Fruit fly (Drosophila melanogaster) whole organism, embryonic: ENCODE measurements around the gene CG7548.

ENCODE experiments used
- Aef1 ChIP-seq: fragments of 200-800 bp; sonication (Bioruptor generic); IDR thresholded peaks from 3 replicates; pipeline ENCODE4 v1.3.6; 2022; ENCODE audit warnings: missing biosample characterization, missing genetic modification characterization
- Bteb2 ChIP-seq: fragments of 200-800 bp; sonication (Bioruptor generic); optimal IDR thresholded peaks from 2 replicates; lab custom pipeline; 2016; ENCODE audit warnings: missing biosample characterization, missing genetic modification characterization
- CG1233 ChIP-seq: fragments of 200-800 bp; sonication (Bioruptor generic); optimal IDR thresholded peaks from 4 replicates; lab custom pipeline; 2018; ENCODE audit warnings: missing biosample characterization, mild to moderate bottlenecking, missing genetic modification characterization
- CG15514 ChIP-seq: fragments of 200-800 bp; sonication (Bioruptor generic); optimal IDR thresholded peaks from 3 replicates; lab custom pipeline; 2017; ENCODE audit warnings: missing biosample characterization, missing genetic modification characterization, mild to moderate bottlenecking, moderate library complexity, missing genetic modification reagents
- CG16813 ChIP-seq: fragments of 200-800 bp; sonication (Bioruptor generic); IDR thresholded peaks from 3 replicates; pipeline ENCODE4 v1.3.6; 2022; ENCODE audit warnings: missing biosample characterization, missing genetic modification characterization; ENCODE audit not compliant: partially characterized antibody
- CG17359 ChIP-seq: fragments of 200-800 bp; sonication (Bioruptor generic); optimal IDR thresholded peaks from 3 replicates; lab custom pipeline; 2018; ENCODE audit warnings: missing biosample characterization, mild to moderate bottlenecking, missing genetic modification characterization, moderate library complexity
- CG17912 ChIP-seq: fragments of 200-800 bp; sonication (Bioruptor generic); optimal IDR thresholded peaks from 2 replicates; lab custom pipeline; 2018; ENCODE audit warnings: missing biosample characterization, mild to moderate bottlenecking, missing genetic modification characterization
- CG1792 ChIP-seq: fragments of 200-800 bp; sonication (Bioruptor generic); optimal IDR thresholded peaks from 2 replicates; lab custom pipeline; 2016; ENCODE audit warnings: missing biosample characterization, missing genetic modification characterization
- CG18619 ChIP-seq: fragments of 200-800 bp; sonication (Bioruptor generic); optimal IDR thresholded peaks from 3 replicates; lab custom pipeline; 2017; ENCODE audit warnings: missing biosample characterization, mild to moderate bottlenecking, missing genetic modification characterization
- CG2120 ChIP-seq: fragments of 200-800 bp; sonication (Bioruptor generic); optimal IDR thresholded peaks from 3 replicates; lab custom pipeline; 2016; ENCODE audit warnings: missing biosample characterization, missing genetic modification characterization
- CG2199 ChIP-seq: fragments of 200-800 bp; sonication (Bioruptor generic); IDR thresholded peaks from 3 replicates; pipeline ENCODE4 v1.3.6; 2022; ENCODE audit warnings: missing biosample characterization, missing genetic modification characterization
- CG30403 ChIP-seq: fragments of 200-800 bp; sonication (Bioruptor generic); optimal IDR thresholded peaks from 3 replicates; lab custom pipeline; 2016; ENCODE audit warnings: missing biosample characterization, missing genetic modification characterization
- CG31388 ChIP-seq: fragments of 200-800 bp; sonication (Bioruptor generic); optimal IDR thresholded peaks from 2 replicates; lab custom pipeline; 2016; ENCODE audit warnings: missing biosample characterization, missing genetic modification characterization
- CG3407 ChIP-seq: fragments of 200-800 bp; sonication (Bioruptor generic); optimal IDR thresholded peaks from 2 replicates; lab custom pipeline; 2018; ENCODE audit warnings: missing biosample characterization, mild to moderate bottlenecking, missing genetic modification characterization
- CG3995 ChIP-seq: fragments of 200-800 bp; sonication (Bioruptor generic); optimal IDR thresholded peaks from 3 replicates; lab custom pipeline; 2016; ENCODE audit warnings: missing biosample characterization, missing genetic modification characterization
- CG4424 ChIP-seq: fragments of 200-800 bp; sonication (Bioruptor generic); optimal IDR thresholded peaks from 3 replicates; lab custom pipeline; 2016; ENCODE audit warnings: missing biosample characterization, missing genetic modification characterization
- CG5180 ChIP-seq: fragments of 200-800 bp; sonication (Bioruptor generic); optimal IDR thresholded peaks from 3 replicates; lab custom pipeline; 2017; ENCODE audit warnings: missing biosample characterization, missing genetic modification characterization, mild to moderate bottlenecking, moderate library complexity, missing genetic modification reagents
- CG6254 ChIP-seq: fragments of 200-800 bp; sonication (Bioruptor generic); optimal IDR thresholded peaks from 3 replicates; lab custom pipeline; 2017; ENCODE audit warnings: mild to moderate bottlenecking, missing biosample characterization, missing genetic modification reagents, missing genetic modification characterization
- CG6683 ChIP-seq: fragments of 200-800 bp; sonication (Bioruptor generic); optimal IDR thresholded peaks from 2 replicates; lab custom pipeline; 2017; ENCODE audit warnings: missing biosample characterization, mild to moderate bottlenecking, missing genetic modification characterization, missing genetic modification reagents
- CG8924 ChIP-seq: fragments of 200-800 bp; optimal IDR thresholded peaks from 3 replicates; lab custom pipeline; 2019; ENCODE audit warnings: missing biosample characterization, mild to moderate bottlenecking, missing genetic modification characterization, moderate library complexity
- CG9797 ChIP-seq: fragments of 200-800 bp; sonication (Bioruptor generic); optimal IDR thresholded peaks from 3 replicates; lab custom pipeline; 2018; ENCODE audit warnings: missing biosample characterization, mild to moderate bottlenecking, missing genetic modification characterization
- Hmr ChIP-seq: fragments of 200-800 bp; sonication (Bioruptor generic); optimal IDR thresholded peaks from 3 replicates; lab custom pipeline; 2017; ENCODE audit warnings: mild to moderate bottlenecking, missing biosample characterization, missing genetic modification reagents, missing genetic modification characterization
- Hr78 ChIP-seq, 2 experiments: fragments of 200-800 bp in 1 of 2; fragments of >200 bp in 1 of 2; sonication (Bioruptor generic) in 1 of 2; optimal IDR thresholded peaks; 2 replicates each; lab custom pipeline; 2017 to 2019; ENCODE audit warnings: missing biosample characterization in 2 of 2, missing genetic modification characterization in 2 of 2, mild to moderate bottlenecking in 1 of 2, moderate library complexity in 1 of 2
- Jarid2 ChIP-seq: fragments of 200-800 bp; sonication (Bioruptor generic); optimal IDR thresholded peaks from 3 replicates; lab custom pipeline; 2017; ENCODE audit warnings: mild to moderate bottlenecking, missing biosample characterization, missing genetic modification reagents, missing genetic modification characterization
- Oaz ChIP-seq: fragments of 200-800 bp; sonication (Bioruptor generic); IDR thresholded peaks from 2 replicates; pipeline ENCODE4 v1.3.6; 2022; ENCODE audit warnings: missing biosample characterization, missing genetic modification characterization
- Poxn ChIP-seq: fragments of 200-800 bp; sonication (Bioruptor generic); IDR thresholded peaks from 2 replicates; pipeline ENCODE4 v1.3.6; 2022; ENCODE audit warnings: missing biosample characterization, missing genetic modification characterization
- Rfx ChIP-seq: fragments of 200-800 bp; sonication (Bioruptor generic); IDR thresholded peaks from 2 replicates; pipeline ENCODE4 v1.3.6; 2022; ENCODE audit warnings: missing biosample characterization, missing genetic modification characterization
- az2 ChIP-seq: fragments of 200-800 bp; sonication (Bioruptor generic); optimal IDR thresholded peaks from 3 replicates; lab custom pipeline; 2016; ENCODE audit warnings: missing biosample characterization, missing genetic modification characterization
- btn ChIP-seq: fragments of 200-800 bp; sonication (Bioruptor generic); optimal IDR thresholded peaks from 2 replicates; lab custom pipeline; 2016; ENCODE audit warnings: missing biosample characterization, missing genetic modification characterization
- gce ChIP-seq: fragments of 200-800 bp; sonication (Bioruptor generic); IDR thresholded peaks from 3 replicates; pipeline ENCODE4 v1.3.6; 2022; ENCODE audit warnings: missing biosample characterization, missing genetic modification characterization
- grau ChIP-seq: fragments of 200-800 bp; optimal IDR thresholded peaks from 3 replicates; lab custom pipeline; 2019; ENCODE audit warnings: missing biosample characterization, mild to moderate bottlenecking, missing genetic modification characterization, moderate library complexity
- gro ChIP-seq: fragments of 200-800 bp; sonication (Bioruptor generic); optimal IDR thresholded peaks from 2 replicates; lab custom pipeline; 2016; ENCODE audit warnings: missing biosample characterization, missing genetic modification characterization
- gsb-n ChIP-seq: fragments of 200-800 bp; sonication (Bioruptor generic); optimal IDR thresholded peaks from 3 replicates; lab custom pipeline; 2018; ENCODE audit warnings: missing biosample characterization, mild to moderate bottlenecking, missing genetic modification characterization
- h ChIP-seq: fragments of >200 bp; optimal IDR thresholded peaks from 2 replicates; lab custom pipeline; 2017
- hbn ChIP-seq: fragments of 200-800 bp; sonication (Bioruptor generic); IDR thresholded peaks from 2 replicates; pipeline ENCODE4 v1.3.6; 2022; ENCODE audit warnings: missing biosample characterization, missing genetic modification characterization; ENCODE audit not compliant: partially characterized antibody
- her ChIP-seq: fragments of 200-800 bp; sonication (Bioruptor generic); optimal IDR thresholded peaks from 2 replicates; lab custom pipeline; 2016; ENCODE audit warnings: missing biosample characterization, missing genetic modification characterization
- jigr1 ChIP-seq: fragments of 200-800 bp; sonication (Bioruptor generic); IDR thresholded peaks from 3 replicates; pipeline ENCODE4 v1.3.6; 2022; ENCODE audit warnings: missing biosample characterization, missing genetic modification characterization
- klu ChIP-seq: fragments of 200-800 bp; sonication (Bioruptor generic); IDR thresholded peaks from 2 replicates; pipeline ENCODE4 v1.3.6; 2022; ENCODE audit warnings: missing biosample characterization, missing genetic modification characterization
- mld ChIP-seq: fragments of 200-800 bp; sonication (Bioruptor generic); IDR thresholded peaks from 3 replicates; pipeline ENCODE4 v1.3.6; 2022; ENCODE audit warnings: missing biosample characterization, missing genetic modification characterization; ENCODE audit not compliant: partially characterized antibody
- oc ChIP-seq: fragments of 200-800 bp; sonication (Bioruptor generic); optimal IDR thresholded peaks from 2 replicates; lab custom pipeline; 2018; ENCODE audit warnings: missing biosample characterization, mild to moderate bottlenecking, missing genetic modification characterization, moderate library complexity
- phol ChIP-seq: fragments of 200-800 bp; sonication (Bioruptor generic); optimal IDR thresholded peaks from 3 replicates; lab custom pipeline; 2018; ENCODE audit warnings: missing biosample characterization, mild to moderate bottlenecking, missing genetic modification characterization, moderate library complexity
- prd ChIP-seq, 3 experiments: fragments of >200 bp in 2 of 3; fragments of 200-800 bp in 1 of 3; sonication (Bioruptor generic) in 1 of 3; optimal IDR thresholded peaks in 2 of 3; IDR thresholded peaks in 1 of 3; 2 replicates in 2 of 3; 3 replicates in 1 of 3; pipeline versions ENCODE4 v1.3.6 to Lab custom; 2017 to 2022; ENCODE audit warnings: missing biosample characterization in 1 of 3, missing genetic modification characterization in 1 of 3
- psq ChIP-seq: fragments of 200-800 bp; sonication (Bioruptor generic); optimal IDR thresholded peaks from 2 replicates; lab custom pipeline; 2017; ENCODE audit warnings: missing biosample characterization, missing genetic modification characterization
- row ChIP-seq: fragments of 200-800 bp; sonication (Bioruptor generic); IDR thresholded peaks from 3 replicates; pipeline ENCODE4 v1.3.6; 2022; ENCODE audit warnings: missing biosample characterization, missing genetic modification characterization
- run ChIP-seq: fragments of 200-800 bp; sonication (Bioruptor generic); optimal IDR thresholded peaks from 3 replicates; lab custom pipeline; 2018; ENCODE audit warnings: missing biosample characterization, mild to moderate bottlenecking, missing genetic modification characterization
- sob ChIP-seq: fragments of 200-800 bp; sonication (Bioruptor generic); IDR thresholded peaks from 2 replicates; pipeline ENCODE4 v1.3.6; 2022; ENCODE audit warnings: missing biosample characterization, missing genetic modification characterization
- sr ChIP-seq: fragments of 200-800 bp; sonication (Bioruptor generic); IDR thresholded peaks from 3 replicates; pipeline ENCODE4 v1.3.6; 2022; ENCODE audit warnings: missing biosample characterization, missing genetic modification characterization
- wor ChIP-seq: fragments of 200-800 bp; sonication (Bioruptor generic); IDR thresholded peaks from 2 replicates; pipeline ENCODE4 v1.3.6; 2022; ENCODE audit warnings: missing biosample characterization, missing genetic modification characterization
- zen ChIP-seq: fragments of 200-800 bp; sonication (Bioruptor generic); optimal IDR thresholded peaks from 3 replicates; lab custom pipeline; 2018; ENCODE audit warnings: missing biosample characterization, mild to moderate bottlenecking, missing genetic modification characterization, moderate library complexity

CG7548 gene

dm6 chr3L:7528380-7529080 is 22.5 kb upstream of the CG7548 start, which contains the start of gene lqf (continued):
- peak; percentile 71; the same call in 2 of the 3 replicates for TF ChIP-seq mld (GFP tag; lab: Robert Waterston, UW)
- no peak for TF ChIP-seq Oaz (GFP tag; lab: Robert Waterston, UW)
- peak; percentile 24; the same call in 1 of the 2 replicates for TF ChIP-seq Rfx (GFP tag; lab: Robert Waterston, UW)
- TF ChIP-seq CG3995 (GFP tag; lab: Kevin White, UChicago) = peak; percentile 84
- TF ChIP-seq her (GFP tag; lab: Kevin White, UChicago) = no peak
- TF ChIP-seq CG6683 = no peak
- no peak for TF ChIP-seq run (tag; lab: Kevin White, UChicago)
- peak; percentile 93 for TF ChIP-seq CG16813
- TF ChIP-seq prd (optimal IDR thresholded peaks at IDR 0.05; lab: Kevin White, UChicago) = no peak
- no peak for TF ChIP-seq prd (GFP tag; IDR thresholded peaks at IDR 0.05; lab: Robert Waterston, UW)
- TF ChIP-seq gro = no peak
- peak; percentile 40 for TF ChIP-seq CG2120 (GFP tag; lab: Kevin White, UChicago)
- TF ChIP-seq CG6254 = no peak
- TF ChIP-seq sr (GFP tag; lab: Robert Waterston, UW) = no peak
- no peak for TF ChIP-seq CG4424 (GFP tag; lab: Kevin White, UChicago)
- TF ChIP-seq CG8924 (tag; lab: Kevin White, UChicago) = no peak
- TF ChIP-seq CG2199 (GFP tag; lab: Robert Waterston, UW) = no peak
- peak; percentile 31 for TF ChIP-seq CG9797 (GFP tag; lab: Kevin White, UChicago)
- TF ChIP-seq CG17359 (tag; lab: Kevin White, UChicago) = no peak
- TF ChIP-seq wor (GFP tag; lab: Robert Waterston, UW) = no peak
- TF ChIP-seq CG1233 (GFP tag; lab: Kevin White, UChicago) = no peak
- TF ChIP-seq CG15514 = peak; percentile 75
- no peak for TF ChIP-seq CG31388 (GFP tag; lab: Kevin White, UChicago)
- TF ChIP-seq h = no peak
- peak; percentile 61 for TF ChIP-seq row (GFP tag; lab: Robert Waterston, UW)
- TF ChIP-seq grau (tag; lab: Kevin White, UChicago) = peak; percentile 35
- peak; percentile 71 for TF ChIP-seq Jarid2 (GFP tag; lab: Kevin White, UChicago)
- TF ChIP-seq jigr1 (GFP tag; lab: Robert Waterston, UW) = no peak; the same call in 2 of the 3 replicates
- TF ChIP-seq Hr78 (GFP tag; optimal IDR thresholded peaks at IDR 0.05; lab: Kevin White, UChicago) = peak in 1 of 2 experiments; percentile 24
- peak; percentile 1 for TF ChIP-seq psq (GFP tag; lab: Kevin White, UChicago)
- peak; percentile 21 for TF ChIP-seq Hmr (GFP tag; lab: Kevin White, UChicago)
- no peak for TF ChIP-seq CG17912 (GFP tag; lab: Kevin White, UChicago)
- TF ChIP-seq CG18619 = peak; percentile 5
- TF ChIP-seq CG30403 (GFP tag; lab: Kevin White, UChicago) = peak; percentile 61
- TF ChIP-seq phol (tag; lab: Kevin White, UChicago) = peak; percentile 51
- no peak for TF ChIP-seq klu
- TF ChIP-seq btn (GFP tag; lab: Kevin White, UChicago) = no peak
- TF ChIP-seq az2 (GFP tag; lab: Kevin White, UChicago) = no peak
- peak; percentile 3 for TF ChIP-seq Bteb2 (GFP tag; lab: Kevin White, UChicago)
- no peak for TF ChIP-seq CG3407 (GFP tag; lab: Kevin White, UChicago)
- TF ChIP-seq zen (tag; lab: Kevin White, UChicago) = peak; percentile 15
- TF ChIP-seq CG5180 = no peak
- no peak for TF ChIP-seq Poxn (GFP tag; lab: Robert Waterston, UW)
- no peak for TF ChIP-seq gce (GFP tag; lab: Robert Waterston, UW)
- peak; percentile 13 for TF ChIP-seq gsb-n (tag; lab: Kevin White, UChicago)
- no peak for TF ChIP-seq CG1792
- TF ChIP-seq sob (GFP tag; lab: Robert Waterston, UW) = 0 out of 2 replicates have a peak, but pooled peaks have one; percentile 23
- TF ChIP-seq Aef1 (GFP tag; lab: Robert Waterston, UW) = no peak
- TF ChIP-seq oc (tag; lab: Kevin White, UChicago) = no peak
- peak; percentile 71 for TF ChIP-seq hbn (GFP tag; lab: Robert Waterston, UW)
